Worm (Caenorhabditis elegans) whole organism, L4/young adult: Measurements from ENCODE around the gene nca-2.

Source experiments
- W03F9.2 ChIP-seq: fragments of 150-350 bp; optimal IDR thresholded peaks from 2 replicates; lab custom pipeline; 2014; ENCODE audit warnings: missing biosample characterization, missing genetic modification characterization
- dao-5 ChIP-seq: sonication (generic microtip); optimal IDR thresholded peaks from 2 replicates; lab custom pipeline; 2016; ENCODE audit warnings: missing genotype, missing genetic modification characterization, moderate library complexity, missing compliant biosample characterization
- him-1 ChIP-seq: sonication (generic microtip); optimal IDR thresholded peaks from 2 replicates; lab custom pipeline; 2016; ENCODE audit warnings: missing genotype, missing genetic modification reagents, missing genetic modification characterization, missing compliant biosample characterization

ce11 chrIII:4987666-4988065 is 22.3 kb downstream of the nca-2 start:
- TF ChIP-seq W03F9.2 (tag; lab: Kevin White, UChicago) (no peak), him-1 (tag; lab: Kevin White, UChicago) (no peak), dao-5 (no peak)
